Worm (Caenorhabditis elegans): ENCODE results near the gene B0457.4.

DNA sequence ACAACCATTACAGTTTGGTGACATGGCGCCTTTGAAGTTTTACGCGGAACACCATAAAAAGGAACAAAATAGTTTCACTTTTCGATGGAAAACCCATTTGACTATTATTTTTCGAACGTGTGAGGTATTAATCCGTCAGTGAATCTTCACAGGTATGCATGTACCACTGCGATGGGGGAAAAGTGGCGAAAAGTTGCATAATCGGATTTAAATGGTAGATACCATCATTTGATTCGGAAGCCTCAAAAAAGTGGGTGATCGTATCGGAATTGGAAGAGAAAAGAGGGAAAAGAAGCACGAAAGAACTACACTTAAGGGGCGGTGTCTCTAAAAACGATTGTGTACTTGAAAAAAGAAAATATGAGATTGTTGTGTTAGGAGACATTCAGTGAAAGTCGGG is 41.9 kb upstream of the B0457.4 start:
- no peak for TF ChIP-seq rnt-1 (tag; optimal IDR thresholded peaks at IDR 0.05)
- TF ChIP-seq lsy-2 (tag; optimal IDR thresholded peaks at IDR 0.05) = no peak
- no peak for TF ChIP-seq nhr-237 (tag; optimal IDR thresholded peaks at IDR 0.05)
- no peak for TF ChIP-seq snpc-4 (tag; optimal IDR thresholded peaks at IDR 0.05)
- no peak for TF ChIP-seq aly-2 (tag; optimal IDR thresholded peaks at IDR 0.05)
- peak; percentile 85 for TF ChIP-seq blmp-1 (tag; optimal IDR thresholded peaks at IDR 0.05)
- no peak for TF ChIP-seq skn-1 (tag; optimal IDR thresholded peaks at IDR 0.05)
- TF ChIP-seq egl-27 (tag; optimal IDR thresholded peaks at IDR 0.05) = no peak
- TF ChIP-seq ceh-8 (GFP tag; optimal IDR thresholded peaks at IDR 0.05) = no peak
- TF ChIP-seq zag-1 (tag; optimal IDR thresholded peaks at IDR 0.05) = no peak
- TF ChIP-seq ces-1 (GFP tag; optimal IDR thresholded peaks at IDR 0.05) = no peak

Measured in whole organism, L1 larva.